Worm (Caenorhabditis elegans) whole organism, midembryonic: ENCODE measurements around the gene exl-1.

Experiments used
- flt-1 ChIP-seq: fragments of 200-800 bp; sonication (Bioruptor generic); IDR thresholded peaks from 2 replicates; pipeline ENCODE4 v1.3.6; 2022; ENCODE audit warnings: missing genetic modification characterization, missing compliant biosample characterization
- klf-2 ChIP-seq: fragments of 200-800 bp; sonication (Bioruptor generic); conservative IDR thresholded peaks from 2 replicates; pipeline ENCODE4 v1.3.6; 2022; ENCODE audit warnings: missing genetic modification reagents, missing genetic modification characterization, missing compliant biosample characterization
- ref-1 ChIP-seq: fragments of 200-800 bp; sonication (Bioruptor generic); conservative IDR thresholded peaks from 2 replicates; pipeline ENCODE4 v1.3.6; 2022; ENCODE audit warnings: missing genetic modification reagents, missing genetic modification characterization, missing compliant biosample characterization

DNA sequence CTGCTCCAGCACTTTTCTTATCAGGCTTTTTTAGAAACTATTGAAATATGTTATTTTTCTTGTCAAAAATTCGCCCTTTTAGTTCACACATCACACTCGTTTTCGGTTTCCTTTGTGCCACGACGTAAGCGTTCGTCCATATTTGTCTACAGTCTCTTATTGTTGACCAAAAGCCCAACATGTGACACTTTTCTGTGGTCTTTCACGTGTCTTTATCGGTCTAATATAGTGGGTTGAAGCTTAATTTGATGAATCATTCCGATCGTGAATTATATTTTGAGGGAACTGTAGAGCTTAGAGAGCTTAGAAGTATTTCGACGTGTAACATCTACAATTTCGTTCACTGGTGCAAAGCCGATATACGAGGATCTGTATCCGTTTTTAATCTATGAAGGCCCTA lies 9.0 kb downstream of the exl-1 start:
- TF ChIP-seq flt-1 (GFP tag; lab: Robert Waterston, UW), result no peak
- no peak for TF ChIP-seq ref-1 (GFP tag; lab: Robert Waterston, UW)
- no peak for TF ChIP-seq klf-2 (GFP tag; lab: Robert Waterston, UW)
